Worm (Caenorhabditis elegans) whole organism, mixed stage, embryonic: ENCODE results near the gene skn-1.

Experiments used
- elt-1 ChIP-seq: sonication (generic microtip); optimal IDR thresholded peaks from 2 replicates; lab custom pipeline; 2017; ENCODE audit warnings: missing genetic modification characterization, mild to moderate bottlenecking, missing compliant biosample characterization, antibody characterized with exemption, moderate library complexity, borderline replicate concordance; ENCODE audit not compliant: insufficient read depth
- nhr-237 ChIP-seq: fragments of 150-350 bp; optimal IDR thresholded peaks from 2 replicates; lab custom pipeline; 2014; ENCODE audit warnings: missing biosample characterization, missing genetic modification characterization
- nhr-76 ChIP-seq: sonication (generic microtip); optimal IDR thresholded peaks from 2 replicates; lab custom pipeline; 2017; ENCODE audit warnings: missing biosample characterization, missing genetic modification characterization
- snpc-4 ChIP-seq: fragments of 150-350 bp; optimal IDR thresholded peaks from 2 replicates; lab custom pipeline; 2014; ENCODE audit warnings: missing biosample characterization, missing genetic modification characterization
- sptf-1 ChIP-seq: sonication (generic microtip); optimal IDR thresholded peaks from 2 replicates; lab custom pipeline; 2017; ENCODE audit warnings: mild to moderate bottlenecking, missing genetic modification characterization, moderate library complexity, missing compliant biosample characterization
- unc-39 ChIP-seq: fragments of 150-350 bp; optimal IDR thresholded peaks from 2 replicates; lab custom pipeline; 2014; ENCODE audit warnings: missing biosample characterization, missing genetic modification characterization
- unc-62 ChIP-seq: fragments of 150-350 bp; optimal IDR thresholded peaks from 2 replicates; lab custom pipeline; 2014; ENCODE audit warnings: missing biosample characterization, missing genetic modification reagents, missing genetic modification characterization

DNA sequence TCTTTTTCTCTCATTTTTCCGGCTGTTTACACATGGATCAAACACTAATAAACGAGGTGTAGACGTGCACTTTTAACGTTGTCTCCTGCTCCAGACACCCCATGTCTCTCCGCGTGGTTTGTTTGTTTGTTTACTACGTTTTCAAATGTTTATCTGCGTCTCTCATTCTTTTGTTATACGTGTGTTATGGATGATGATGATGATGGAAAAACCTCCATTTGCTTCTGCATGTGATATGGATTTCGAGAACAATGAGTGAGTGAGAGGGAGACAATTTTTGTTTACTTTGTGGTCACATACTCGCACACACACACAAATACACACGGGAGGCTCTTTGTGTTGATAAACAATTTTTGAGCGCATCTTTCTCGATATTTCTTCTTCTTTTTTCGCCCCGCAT is 55.7 kb downstream of the skn-1 start:
- no peak for TF ChIP-seq sptf-1
- no peak for TF ChIP-seq snpc-4 (tag; lab: Kevin White, UChicago)
- TF ChIP-seq nhr-76 = no peak
- TF ChIP-seq unc-39 (tag; lab: Kevin White, UChicago) = no peak
- no peak for TF ChIP-seq unc-62 (GFP tag; lab: Kevin White, UChicago)
- TF ChIP-seq nhr-237 = no peak
- no peak for TF ChIP-seq elt-1 (tag; lab: Kevin White, UChicago)
